Fruit fly (Drosophila melanogaster) whole organism, embryonic: Measurements from ENCODE around the gene Ldaf1.

Experiments used
- Lhr ChIP-seq: fragments of 200-800 bp; sonication (Bioruptor generic); optimal IDR thresholded peaks from 3 replicates; lab custom pipeline; 2017; ENCODE audit warnings: mild to moderate bottlenecking, missing biosample characterization, missing genetic modification reagents, missing genetic modification characterization
- MESR4 ChIP-seq: fragments of 200-800 bp; sonication (Bioruptor generic); optimal IDR thresholded peaks from 2 replicates; lab custom pipeline; 2018; ENCODE audit warnings: missing biosample characterization, mild to moderate bottlenecking, missing genetic modification characterization, moderate library complexity
- TFAM ChIP-seq: fragments of 200-800 bp; sonication (Bioruptor generic); optimal IDR thresholded peaks from 2 replicates; lab custom pipeline; 2017; ENCODE audit warnings: missing biosample characterization, missing genetic modification characterization, inconsistent platforms
- dysf ChIP-seq: fragments of 200-800 bp; sonication (Bioruptor generic); IDR thresholded peaks from 3 replicates; pipeline ENCODE4 v1.3.6; 2022; ENCODE audit warnings: missing biosample characterization, missing genetic modification characterization
- her ChIP-seq: fragments of 200-800 bp; sonication (Bioruptor generic); optimal IDR thresholded peaks from 2 replicates; lab custom pipeline; 2016; ENCODE audit warnings: missing biosample characterization, missing genetic modification characterization
- pan ChIP-seq, 4 experiments: fragments of >200 bp in 3 of 4; fragments of 200-800 bp in 1 of 4; sonication (Bioruptor generic) in 1 of 4; optimal IDR thresholded peaks in 3 of 4; IDR thresholded peaks in 1 of 4; 2 replicates each; pipeline versions ENCODE4 v1.3.6 to Lab custom; 2017 to 2022; ENCODE audit warnings: missing biosample characterization in 2 of 4, missing genetic modification characterization in 2 of 4, mixed read lengths in 1 of 4

DNA sequence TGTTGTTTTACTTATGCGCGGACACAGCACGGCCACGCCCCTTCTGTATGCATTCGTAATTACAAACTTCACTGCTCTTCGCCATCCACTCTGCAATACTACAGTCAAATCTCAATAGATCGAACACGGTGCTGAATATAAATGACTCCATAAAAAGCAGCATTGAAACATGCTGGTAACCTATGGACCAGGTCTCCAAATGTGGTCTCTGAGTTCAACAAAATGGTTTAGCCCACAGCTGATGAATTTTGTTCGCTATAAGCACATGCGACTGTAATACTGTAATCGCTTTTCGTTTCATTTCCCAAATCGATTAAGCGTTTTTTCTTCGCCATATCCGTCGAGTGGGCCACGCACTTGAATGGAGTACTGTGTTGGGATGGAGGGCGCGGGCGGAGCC is 4.3 kb downstream of the Ldaf1 start:
- TF ChIP-seq Lhr (no peak), MESR4 (GFP tag; lab: Kevin White, UChicago) (no peak), dysf (no peak), TFAM (GFP tag; lab: Kevin White, UChicago) (no peak), pan (optimal IDR thresholded peaks at IDR 0.05; lab: Kevin White, UChicago) (no peak), pan (GFP tag; optimal IDR thresholded peaks at IDR 0.05 in 1 of 2, IDR thresholded peaks at IDR 0.05 in 1 of 2) (no peak), her (GFP tag; lab: Kevin White, UChicago) (no peak)
